Worm (Caenorhabditis elegans): Measurements from ENCODE around the gene C50H2.7.

- no peak for TF ChIP-seq T22C8.4 (GFP tag; IDR thresholded peaks at IDR 0.05)
- TF ChIP-seq klf-2 (GFP tag; conservative IDR thresholded peaks at IDR 0.05), result no peak
- no peak for TF ChIP-seq ztf-29 (GFP tag; IDR thresholded peaks at IDR 0.05)
- no peak for TF ChIP-seq flt-1 (GFP tag; IDR thresholded peaks at IDR 0.05)
- TF ChIP-seq ztf-23 (GFP tag; IDR thresholded peaks at IDR 0.05), result no peak
- TF ChIP-seq cog-1 (tag; optimal IDR thresholded peaks at IDR 0.05), result no peak
- no peak for TF ChIP-seq ref-1 (GFP tag; conservative IDR thresholded peaks at IDR 0.05)
- no peak for TF ChIP-seq tab-1 (GFP tag; IDR thresholded peaks at IDR 0.05)
Observed at ce11 chrV:9901119-9901518, 21.5 kb upstream of the C50H2.7 start.
